Worm (Caenorhabditis elegans) whole organism, L2 larva: ENCODE measurements around the gene glf-1.

Experiments used
- ZK546.5 ChIP-seq: sonication (generic microtip); optimal IDR thresholded peaks from 2 replicates; lab custom pipeline; 2017; ENCODE audit warnings: missing biosample characterization, missing genetic modification characterization
- aly-2 ChIP-seq: fragments of 150-350 bp; optimal IDR thresholded peaks from 2 replicates; lab custom pipeline; 2014; ENCODE audit warnings: missing biosample characterization, missing genetic modification characterization
- ama-1 ChIP-seq: fragments of 150-350 bp; optimal IDR thresholded peaks from 2 replicates; lab custom pipeline; 2018; ENCODE audit warnings: inconsistent platforms
- lsy-2 ChIP-seq, 2 experiments: fragments of 150-350 bp in 1 of 2; sonication (generic microtip) in 1 of 2; optimal IDR thresholded peaks; 2 replicates each; lab custom pipeline; 2014 to 2017; ENCODE audit warnings: missing biosample characterization in 2 of 2, missing genetic modification characterization in 2 of 2
- nhr-77 ChIP-seq: fragments of 150-350 bp; optimal IDR thresholded peaks from 2 replicates; lab custom pipeline; 2014; ENCODE audit warnings: missing biosample characterization, missing genetic modification characterization
- peb-1 ChIP-seq: fragments of 150-350 bp; optimal IDR thresholded peaks from 2 replicates; lab custom pipeline; 2014; ENCODE audit warnings: missing biosample characterization, missing genetic modification characterization
- snpc-4 ChIP-seq: fragments of 150-350 bp; optimal IDR thresholded peaks from 2 replicates; lab custom pipeline; 2014; ENCODE audit warnings: missing biosample characterization, missing genetic modification characterization
- unc-55 ChIP-seq: fragments of 150-350 bp; sonication (generic microtip); optimal IDR thresholded peaks from 3 replicates; lab custom pipeline; 2014; ENCODE audit warnings: missing biosample characterization, missing genetic modification reagents, missing genetic modification characterization

DNA sequence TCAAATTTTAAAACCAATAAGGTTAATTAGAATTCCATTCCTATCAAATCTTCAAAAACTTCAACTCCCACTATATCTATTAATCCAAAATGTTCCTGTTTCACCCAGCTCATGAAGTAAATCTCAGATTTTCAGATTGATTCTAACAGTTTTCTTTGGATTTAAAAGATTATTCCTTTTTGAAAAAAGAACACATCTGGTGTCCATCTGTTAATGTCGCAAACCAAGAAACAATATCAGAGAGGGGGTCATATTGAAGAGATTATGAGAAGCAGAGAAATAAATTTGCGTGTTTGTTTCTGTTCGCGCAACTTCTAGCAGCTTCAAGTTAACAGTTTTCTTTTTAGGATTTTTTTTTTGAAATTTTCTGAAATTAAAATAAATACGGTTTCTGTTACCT is 43.3 kb downstream of the glf-1 start:
- no peak for TF ChIP-seq peb-1 (tag; lab: Kevin White, UChicago)
- TF ChIP-seq ama-1 (lab: Kevin White, UChicago), result no peak
- no peak for TF ChIP-seq ZK546.5 (tag; lab: Kevin White, UChicago)
- TF ChIP-seq nhr-77 (tag; lab: Kevin White, UChicago), result no peak
- no peak for TF ChIP-seq lsy-2 (tag; optimal IDR thresholded peaks at IDR 0.05; lab: Kevin White, UChicago)
- TF ChIP-seq aly-2, result no peak
- no peak for TF ChIP-seq snpc-4 (tag; lab: Kevin White, UChicago)
- no peak for TF ChIP-seq unc-55
